Worm (Caenorhabditis elegans) whole organism, late embryonic: ENCODE measurements around the gene coa-3.

Experiments used
- F13H6.1 ChIP-seq: sonication (generic microtip); optimal IDR thresholded peaks from 2 replicates; lab custom pipeline; 2016; ENCODE audit warnings: missing genetic modification characterization, missing compliant biosample characterization
- fkh-6 ChIP-seq: sonication (generic microtip); optimal IDR thresholded peaks from 2 replicates; lab custom pipeline; 2016; ENCODE audit warnings: missing genetic modification characterization, missing compliant biosample characterization
- hlh-30 ChIP-seq: sonication (generic microtip); optimal IDR thresholded peaks from 2 replicates; lab custom pipeline; 2017; ENCODE audit warnings: antibody characterized with exemption, missing genetic modification characterization, missing compliant biosample characterization; ENCODE audit not compliant: insufficient read depth
- nhr-11 ChIP-seq: fragments of 150-350 bp; optimal IDR thresholded peaks from 2 replicates; lab custom pipeline; 2014; ENCODE audit warnings: missing biosample characterization, missing genetic modification characterization
- pha-4 ChIP-seq: fragments of 150-350 bp; optimal IDR thresholded peaks from 2 replicates; lab custom pipeline; 2018; ENCODE audit warnings: missing biosample characterization, missing genetic modification reagents, missing genetic modification characterization
- pqm-1 ChIP-seq: sonication (generic microtip); optimal IDR thresholded peaks from 2 replicates; lab custom pipeline; 2016; ENCODE audit warnings: missing genetic modification characterization, missing compliant biosample characterization

ce11 chrII:4597441-4597840 is 5.0 kb downstream of the coa-3 start:
- TF ChIP-seq hlh-30 (tag; lab: Kevin White, UChicago) (no peak), pha-4 (tag; lab: Kevin White, UChicago) (no peak), nhr-11 (no peak), pqm-1 (tag; lab: Kevin White, UChicago) (no peak), F13H6.1 (tag; lab: Kevin White, UChicago) (no peak), fkh-6 (tag; lab: Kevin White, UChicago) (no peak)
